Fruit fly (Drosophila melanogaster) whole organism, pupa: Measurements from ENCODE around the gene inaF-A.

Experiments used
- CG10348 ChIP-seq: fragments of 200-800 bp; sonication (Bioruptor generic); IDR thresholded peaks from 2 replicates; pipeline ENCODE4 v1.3.6; 2022; ENCODE audit warnings: missing biosample characterization, missing genetic modification characterization
- CG12605 ChIP-seq: fragments of 200-800 bp; sonication (Bioruptor generic); IDR thresholded peaks from 2 replicates; pipeline ENCODE4 v1.3.6; 2022; ENCODE audit warnings: missing biosample characterization, missing genetic modification characterization
- CG13204 ChIP-seq: fragments of 200-800 bp; sonication (Bioruptor generic); optimal IDR thresholded peaks from 2 replicates; lab custom pipeline; 2018; ENCODE audit warnings: missing biosample characterization, mild to moderate bottlenecking, missing genetic modification characterization, moderate library complexity
- CG14655 ChIP-seq: fragments of 200-800 bp; sonication (Bioruptor generic); optimal IDR thresholded peaks from 3 replicates; lab custom pipeline; 2017; ENCODE audit warnings: mild to moderate bottlenecking, missing biosample characterization, missing genetic modification reagents, missing genetic modification characterization
- CG15710 ChIP-seq: fragments of 200-800 bp; sonication (Bioruptor generic); optimal IDR thresholded peaks from 2 replicates; lab custom pipeline; 2018; ENCODE audit warnings: missing biosample characterization, mild to moderate bottlenecking, missing genetic modification characterization, moderate library complexity
- CG17806 ChIP-seq: fragments of 200-800 bp; sonication (Bioruptor generic); optimal IDR thresholded peaks from 2 replicates; lab custom pipeline; 2018; ENCODE audit warnings: missing biosample characterization, mild to moderate bottlenecking, missing genetic modification characterization, moderate library complexity
- CG32121 ChIP-seq: fragments of 200-800 bp; sonication (Bioruptor generic); IDR thresholded peaks from 2 replicates; pipeline ENCODE4 v1.3.6; 2022; ENCODE audit warnings: missing biosample characterization, missing genetic modification characterization
- CG34367 ChIP-seq: fragments of 200-800 bp; sonication (Bioruptor generic); optimal IDR thresholded peaks from 2 replicates; lab custom pipeline; 2018; ENCODE audit warnings: missing biosample characterization, mild to moderate bottlenecking, missing genetic modification characterization
- CG4496 ChIP-seq: fragments of 200-800 bp; sonication (Bioruptor generic); IDR thresholded peaks from 3 replicates; pipeline ENCODE4 v1.3.6; 2022; ENCODE audit warnings: missing biosample characterization, missing genetic modification characterization
- CG8159 ChIP-seq: fragments of 200-800 bp; sonication (Bioruptor generic); optimal IDR thresholded peaks from 3 replicates; lab custom pipeline; 2018; ENCODE audit warnings: missing biosample characterization, mild to moderate bottlenecking, missing genetic modification characterization, moderate library complexity
- CG8301 ChIP-seq: fragments of 200-800 bp; sonication (Bioruptor generic); optimal IDR thresholded peaks from 2 replicates; lab custom pipeline; 2018; ENCODE audit warnings: missing biosample characterization, mild to moderate bottlenecking, missing genetic modification characterization
- CG9948 ChIP-seq: fragments of 200-800 bp; sonication (Bioruptor generic); optimal IDR thresholded peaks from 2 replicates; lab custom pipeline; 2018; ENCODE audit warnings: missing biosample characterization, mild to moderate bottlenecking, missing genetic modification characterization, moderate library complexity
- D1 ChIP-seq: fragments of 200-800 bp; sonication (Bioruptor generic); optimal IDR thresholded peaks from 2 replicates; lab custom pipeline; 2018; ENCODE audit warnings: missing biosample characterization, mild to moderate bottlenecking, missing genetic modification characterization, moderate library complexity
- EcR ChIP-seq: fragments of 200-800 bp; sonication (Bioruptor generic); optimal IDR thresholded peaks from 3 replicates; lab custom pipeline; 2019; ENCODE audit warnings: missing biosample characterization, missing genetic modification characterization, mild to moderate bottlenecking, moderate library complexity, missing genetic modification reagents
- Ets98B ChIP-seq: fragments of 200-800 bp; sonication (Bioruptor generic); IDR thresholded peaks from 2 replicates; pipeline ENCODE4 v1.3.6; 2022; ENCODE audit warnings: missing biosample characterization, missing genetic modification characterization
- Pif1A ChIP-seq: fragments of 200-800 bp; sonication (Bioruptor generic); optimal IDR thresholded peaks from 3 replicates; lab custom pipeline; 2016; ENCODE audit warnings: missing biosample characterization, missing genetic modification characterization
- Pif1B ChIP-seq: fragments of 200-800 bp; sonication (Bioruptor generic); optimal IDR thresholded peaks from 3 replicates; lab custom pipeline; 2016; ENCODE audit warnings: missing biosample characterization, missing genetic modification characterization
- Snoo ChIP-seq: fragments of 200-800 bp; sonication (Bioruptor generic); optimal IDR thresholded peaks from 3 replicates; lab custom pipeline; 2017; ENCODE audit warnings: missing biosample characterization, mild to moderate bottlenecking, missing genetic modification characterization, inconsistent platforms
- fd96Ca ChIP-seq: fragments of 200-800 bp; sonication (Bioruptor generic); IDR thresholded peaks from 3 replicates; pipeline ENCODE4 v1.3.6; 2022; ENCODE audit warnings: missing biosample characterization, missing genetic modification characterization
- gl ChIP-seq: fragments of 200-800 bp; sonication (Bioruptor generic); optimal IDR thresholded peaks from 2 replicates; lab custom pipeline; 2018; ENCODE audit warnings: missing biosample characterization, mild to moderate bottlenecking, missing genetic modification characterization
- rn ChIP-seq: fragments of 200-800 bp; sonication (Bioruptor generic); IDR thresholded peaks from 2 replicates; pipeline ENCODE4 v1.3.6; 2022; ENCODE audit warnings: missing biosample characterization, missing genetic modification characterization

The inaF-A gene

DNA sequence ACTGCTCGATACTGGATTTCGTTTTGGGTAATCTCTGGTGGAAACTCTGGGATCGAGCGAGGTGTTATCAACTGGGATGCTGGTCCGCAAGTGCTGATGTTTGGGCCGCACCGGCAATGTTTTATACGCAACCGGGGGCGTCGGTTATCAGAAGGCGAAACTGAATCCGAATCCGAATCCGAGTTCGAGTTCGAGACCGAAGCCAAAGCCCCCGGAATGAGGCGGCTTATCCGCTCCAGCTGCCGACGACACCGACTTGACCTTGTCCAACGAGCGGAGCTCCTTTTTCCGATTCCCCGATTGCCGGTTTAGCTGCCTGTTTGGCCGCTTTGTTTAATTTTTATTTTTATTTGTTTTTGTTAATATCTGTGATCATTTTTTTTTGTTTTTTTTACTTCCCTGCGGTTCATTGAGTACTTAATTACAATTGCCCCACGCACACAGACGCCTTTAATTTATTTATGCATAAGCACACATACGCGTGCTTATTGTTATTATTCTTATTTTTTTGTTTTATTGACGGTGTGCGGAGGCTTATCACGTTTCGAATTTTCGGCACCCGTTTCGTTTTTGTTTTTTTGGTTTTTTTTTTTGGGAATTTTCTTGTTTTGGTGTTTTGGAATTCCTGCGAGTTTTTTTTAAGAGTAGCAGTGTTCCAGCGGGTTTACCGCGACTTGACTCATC is 28.6 kb downstream of the inaF-A start, which contains the start of gene CG2444:
TSS of gene CG2444 (minus strand) at position 372 of the 684 bp plus-strand sequence.
- TF ChIP-seq CG17806 (tag; lab: Kevin White, UChicago) (no peak), Snoo (tag; lab: Kevin White, UChicago) (peak; percentile 26), CG8159 (tag; lab: Kevin White, UChicago) (no peak), EcR (GFP tag; lab: Kevin White, UChicago) (peak; percentile 28), CG8301 (tag; lab: Kevin White, UChicago) (no peak)
- TF ChIP-seq, all 21 proteins: peak for 2

DNA sequence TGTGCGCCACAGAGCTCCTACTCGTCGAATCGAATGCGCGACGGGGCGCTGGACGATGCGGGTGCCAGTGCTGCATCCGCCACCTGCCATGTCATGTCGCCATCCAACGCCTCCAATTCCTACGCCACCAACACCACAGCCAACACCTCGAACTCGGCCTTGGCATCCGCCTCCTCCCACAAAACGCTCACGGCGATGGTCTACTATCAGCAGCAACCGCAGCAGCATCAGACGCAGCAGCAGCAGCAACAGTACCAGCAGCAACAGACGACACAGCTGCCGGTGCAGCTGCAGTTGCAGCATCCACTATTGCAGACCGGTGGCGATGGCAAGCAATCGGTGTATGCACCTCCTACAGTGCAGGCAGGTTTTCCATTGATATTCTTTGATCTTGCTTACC is 32.9 kb downstream of the inaF-A start:
- TF ChIP-seq CG17806 (tag; lab: Kevin White, UChicago) (no peak), CG10348 (GFP tag; lab: Robert Waterston, UW) (no peak), CG32121 (GFP tag; lab: Robert Waterston, UW) (no peak), CG8159 (tag; lab: Kevin White, UChicago) (no peak), D1 (tag; lab: Kevin White, UChicago) (no peak), Ets98B (no peak), EcR (GFP tag; lab: Kevin White, UChicago) (no peak), fd96Ca (no peak), rn (GFP tag; lab: Robert Waterston, UW) (no peak), Snoo (tag; lab: Kevin White, UChicago) (no peak), gl (tag; lab: Kevin White, UChicago) (no peak), CG13204 (GFP tag; lab: Kevin White, UChicago) (no peak), CG34367 (tag; lab: Kevin White, UChicago) (no peak), CG12605 (GFP tag; lab: Robert Waterston, UW) (no peak), CG8301 (tag; lab: Kevin White, UChicago) (no peak), CG14655 (GFP tag; lab: Kevin White, UChicago) (no peak), CG4496 (GFP tag; lab: Robert Waterston, UW) (no peak), CG9948 (tag; lab: Kevin White, UChicago) (no peak), Pif1A (GFP tag; lab: Kevin White, UChicago) (no peak)

DNA sequence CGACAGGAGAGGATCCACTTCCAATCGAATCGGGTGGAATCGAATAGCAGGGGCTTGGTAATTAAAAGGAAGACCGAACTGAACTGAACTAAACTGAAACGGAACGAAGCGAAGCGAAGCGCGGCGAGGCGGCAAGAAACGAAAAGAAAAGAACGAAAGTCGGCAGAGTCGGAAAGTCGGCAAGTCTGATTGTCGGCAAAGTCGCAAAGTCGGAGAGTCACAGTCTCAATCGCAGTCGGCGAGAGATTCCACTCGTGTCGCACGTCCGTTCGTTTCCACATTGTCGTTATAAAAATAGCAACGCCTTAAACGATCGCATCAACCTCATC is 37.8 kb downstream of the inaF-A start:
- peak; percentile 32 for TF ChIP-seq gl (tag; lab: Kevin White, UChicago)
- 0 out of 2 replicates have a peak, but pooled peaks have one; percentile 19 for TF ChIP-seq CG12605 (GFP tag; lab: Robert Waterston, UW)
- no peak for TF ChIP-seq Ets98B
- no peak for TF ChIP-seq EcR (GFP tag; lab: Kevin White, UChicago)
- TF ChIP-seq CG13204 (GFP tag; lab: Kevin White, UChicago) = no peak
- 0 out of 3 replicates have a peak, but pooled peaks have one; percentile 18 for TF ChIP-seq CG4496 (GFP tag; lab: Robert Waterston, UW)
- TF ChIP-seq CG32121 (GFP tag; lab: Robert Waterston, UW) = no peak
- TF ChIP-seq CG8159 (tag; lab: Kevin White, UChicago) = no peak
- no peak for TF ChIP-seq CG34367 (tag; lab: Kevin White, UChicago)
- TF ChIP-seq CG15710 (tag; lab: Kevin White, UChicago) = no peak
- no peak for TF ChIP-seq Pif1B (GFP tag; lab: Kevin White, UChicago)
- TF ChIP-seq, all 21 proteins: peak for 3

DNA sequence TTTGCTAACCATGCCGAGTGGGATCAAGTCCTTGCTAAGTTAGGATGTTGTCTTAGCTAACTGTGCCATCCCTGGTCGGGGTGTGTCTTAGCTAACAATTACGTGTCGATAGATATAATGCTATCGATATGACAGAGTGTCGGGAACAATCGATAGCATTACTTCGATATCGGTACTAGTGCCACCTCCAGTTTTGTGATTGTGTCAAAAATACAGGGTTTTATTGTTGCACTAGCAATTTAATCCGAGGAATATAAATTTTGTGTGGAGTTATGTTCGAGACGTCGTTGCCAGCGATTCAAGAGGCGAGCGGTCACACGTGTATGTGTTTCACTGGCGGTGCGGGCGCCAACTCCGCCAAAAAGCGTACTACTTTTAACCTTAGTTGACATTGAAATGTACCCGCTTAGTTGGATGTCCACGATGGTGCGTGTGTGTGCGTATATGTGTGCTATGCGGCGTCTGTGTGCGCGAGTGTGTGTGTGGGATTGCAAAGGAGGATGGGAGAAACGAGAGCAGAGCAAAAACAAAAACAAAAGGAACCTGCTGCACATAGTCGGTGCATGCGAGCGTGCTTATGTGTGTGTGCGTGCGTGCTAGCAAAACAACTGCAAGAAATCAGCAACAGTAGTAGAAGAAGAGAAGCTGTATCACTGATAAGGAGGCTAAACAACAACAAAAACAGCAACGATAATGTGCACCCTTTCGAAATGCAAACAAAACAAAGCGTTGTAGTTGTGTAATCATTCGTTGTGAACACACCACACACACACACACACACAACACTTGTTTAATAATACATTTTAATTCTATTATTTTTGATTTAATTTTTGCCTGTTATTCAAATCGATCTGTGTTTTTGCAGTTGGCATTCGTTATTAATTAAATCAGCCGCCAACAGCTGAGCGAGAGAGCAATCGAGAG is 38.5 kb downstream of the inaF-A start, which contains the start of gene PhKgamma:
TSS of gene PhKgamma (plus strand) at position 179 of the 924 bp plus-strand sequence.
- TF ChIP-seq CG32121 (GFP tag; lab: Robert Waterston, UW) = no peak; the same call in 1 of the 2 replicates
- TF ChIP-seq gl (tag; lab: Kevin White, UChicago) = peak; percentile 61
- no peak for TF ChIP-seq Snoo (tag; lab: Kevin White, UChicago)
- TF ChIP-seq CG34367 (tag; lab: Kevin White, UChicago) = peak; percentile 50
- peak; percentile 67 for TF ChIP-seq Ets98B
- TF ChIP-seq CG10348 (GFP tag; lab: Robert Waterston, UW) = no peak
- no peak for TF ChIP-seq CG9948 (tag; lab: Kevin White, UChicago)
- TF ChIP-seq CG8301 (tag; lab: Kevin White, UChicago) = peak; percentile 51
- TF ChIP-seq D1 (tag; lab: Kevin White, UChicago) = peak; percentile 46
- TF ChIP-seq EcR (GFP tag; lab: Kevin White, UChicago) = peak; percentile 72
- peak; percentile 70 for TF ChIP-seq CG13204 (GFP tag; lab: Kevin White, UChicago)
- peak; percentile 43 for TF ChIP-seq Pif1B (GFP tag; lab: Kevin White, UChicago)
- no peak for TF ChIP-seq rn (GFP tag; lab: Robert Waterston, UW)
- TF ChIP-seq CG15710 (tag; lab: Kevin White, UChicago) = peak; percentile 27
- peak; percentile 49; the same call in 2 of the 3 replicates for TF ChIP-seq CG4496 (GFP tag; lab: Robert Waterston, UW)
- TF ChIP-seq fd96Ca = peak; percentile 65; the same call in 2 of the 3 replicates
- TF ChIP-seq CG12605 (GFP tag; lab: Robert Waterston, UW) = peak; percentile 71
- TF ChIP-seq CG14655 (GFP tag; lab: Kevin White, UChicago) = peak; percentile 75
- TF ChIP-seq CG17806 (tag; lab: Kevin White, UChicago) = peak; percentile 37
- peak; percentile 37 for TF ChIP-seq CG8159 (tag; lab: Kevin White, UChicago)
- TF ChIP-seq Pif1A (GFP tag; lab: Kevin White, UChicago) = peak; percentile 38
